Worm (Caenorhabditis elegans) whole organism, mixed stage, embryonic: ENCODE results near the gene pqn-41.

Experiments
- M03D4.4 ChIP-seq: sonication (generic microtip); optimal IDR thresholded peaks from 2 replicates; lab custom pipeline; 2017; ENCODE audit warnings: mild to moderate bottlenecking, missing genetic modification characterization, missing compliant biosample characterization
- blmp-1 ChIP-seq: fragments of 150-350 bp; optimal IDR thresholded peaks from 2 replicates; lab custom pipeline; 2014; ENCODE audit warnings: missing biosample characterization, missing genetic modification characterization
- ztf-11 ChIP-seq: fragments of 150-350 bp; optimal IDR thresholded peaks from 2 replicates; lab custom pipeline; 2014; ENCODE audit warnings: missing biosample characterization, missing genetic modification characterization

ce11 chrIII:1928741-1929499 is 23.2 kb downstream of the pqn-41 start:
- TF ChIP-seq ztf-11 (tag; lab: Kevin White, UChicago) (no peak), blmp-1 (tag; lab: Kevin White, UChicago) (no peak), M03D4.4 (tag; lab: Kevin White, UChicago) (no peak)
